Fruit fly (Drosophila melanogaster) whole organism: ENCODE measurements around the gene caup.

Experiments used
- pan ChIP-seq: fragments of >200 bp; optimal IDR thresholded peaks from 2 replicates; lab custom pipeline; 2017
- usp ChIP-seq: fragments of >200 bp; optimal IDR thresholded peaks from 2 replicates; lab custom pipeline; 2017; ENCODE audit warnings: missing biosample characterization, missing genetic modification characterization, mixed read lengths

dm6 chr3L:12656073-12656664 is 46.7 kb downstream of the caup start:
- no peak for TF ChIP-seq usp (GFP tag; lab: Kevin White, UChicago)
- no peak for TF ChIP-seq pan (lab: Kevin White, UChicago)
